Worm (Caenorhabditis elegans): ENCODE measurements around the gene srbc-5.

The srbc-5 gene

ce11 chrV:3260075-3260474, at the start of gene srbc-5:
srbc-5 (plus strand) TSS chrV:3260375.
- no peak for TF ChIP-seq unc-120 (tag; optimal IDR thresholded peaks at IDR 0.05; ENCODE audit: poor library complexity, severe bottlenecking)
- no peak for TF ChIP-seq hlh-1 (tag; optimal IDR thresholded peaks at IDR 0.05)
- TF ChIP-seq lsy-2 (tag; optimal IDR thresholded peaks at IDR 0.05), result no peak
- TF ChIP-seq tbx-8 (GFP tag; optimal IDR thresholded peaks at IDR 0.05), result no peak
- no peak for TF ChIP-seq lin-32 (GFP tag; optimal IDR thresholded peaks at IDR 0.05)

- TF ChIP-seq tbx-8 (GFP tag; optimal IDR thresholded peaks at IDR 0.05), result no peak
- no peak for TF ChIP-seq M03D4.4 (tag; optimal IDR thresholded peaks at IDR 0.05)
- TF ChIP-seq lin-13 (tag; optimal IDR thresholded peaks at IDR 0.05), result no peak
- no peak for TF ChIP-seq ceh-39 (tag; optimal IDR thresholded peaks at IDR 0.05)
- no peak for TF ChIP-seq elt-1 (tag; optimal IDR thresholded peaks at IDR 0.05; ENCODE audit: borderline replicate concordance, insufficient read depth)
Observed at ce11 chrV:3218604-3219003, 41.6 kb upstream of the srbc-5 start.

- no peak for TF ChIP-seq hlh-1 (tag; optimal IDR thresholded peaks at IDR 0.05)
- TF ChIP-seq sem-2 (GFP tag; optimal IDR thresholded peaks at IDR 0.05), result no peak
- no peak for TF ChIP-seq bed-3 (GFP tag; optimal IDR thresholded peaks at IDR 0.05)
- no peak for TF ChIP-seq M03D4.4 (tag; optimal IDR thresholded peaks at IDR 0.05)
- TF ChIP-seq elt-3 (tag; optimal IDR thresholded peaks at IDR 0.05), result no peak
- no peak for TF ChIP-seq pha-4 (tag; optimal IDR thresholded peaks at IDR 0.05)
- no peak for TF ChIP-seq unc-62 (GFP tag; optimal IDR thresholded peaks at IDR 0.05)
- TF ChIP-seq mab-5 (tag; optimal IDR thresholded peaks at IDR 0.05), result no peak
- no peak for TF ChIP-seq tbx-8 (GFP tag; optimal IDR thresholded peaks at IDR 0.05)
- TF ChIP-seq mls-2 (tag; optimal IDR thresholded peaks at IDR 0.05), result no peak
- TF ChIP-seq ces-1 (GFP tag; optimal IDR thresholded peaks at IDR 0.05), result no peak
- no peak for TF ChIP-seq nhr-12 (tag; optimal IDR thresholded peaks at IDR 0.05)
Observed at ce11 chrV:3227373-3227772, 32.8 kb upstream of the srbc-5 start, which contains the start of gene K08D9.2. K08D9.2 (plus strand) TSS chrV:3227673.

- TF ChIP-seq mls-2 (tag; optimal IDR thresholded peaks at IDR 0.05), result no peak
- no peak for TF ChIP-seq mep-1 (tag; optimal IDR thresholded peaks at IDR 0.05)
- TF ChIP-seq drap-1 (GFP tag; optimal IDR thresholded peaks at IDR 0.05), result no peak
- no peak for TF ChIP-seq lin-32 (GFP tag; optimal IDR thresholded peaks at IDR 0.05)
- no peak for TF ChIP-seq flh-1 (GFP tag; optimal IDR thresholded peaks at IDR 0.05)
- no peak for TF ChIP-seq M03D4.4 (tag; optimal IDR thresholded peaks at IDR 0.05)
- no peak for TF ChIP-seq elt-3 (tag; optimal IDR thresholded peaks at IDR 0.05)
- no peak for TF ChIP-seq pha-4 (tag; optimal IDR thresholded peaks at IDR 0.05)
Observed at ce11 chrV:3230150-3230549, 30.0 kb upstream of the srbc-5 start.

- TF ChIP-seq elt-1 (tag; optimal IDR thresholded peaks at IDR 0.05; ENCODE audit: borderline replicate concordance, insufficient read depth) (no peak), nhr-2 (tag; optimal IDR thresholded peaks at IDR 0.05) (no peak), bed-3 (GFP tag; optimal IDR thresholded peaks at IDR 0.05) (no peak)
Observed at ce11 chrV:3230597-3230996, 29.6 kb upstream of the srbc-5 start, which contains the start of gene K08D9.10. K08D9.10 (plus strand) TSS chrV:3230897.

ce11 chrV:3234887-3235286, 25.3 kb upstream of the srbc-5 start, which contains the start of gene K08D9.6:
K08D9.6 (minus strand) TSS chrV:3234987.
- TF ChIP-seq drap-1 (GFP tag; optimal IDR thresholded peaks at IDR 0.05) (no peak), ztf-11 (tag; optimal IDR thresholded peaks at IDR 0.05) (no peak), lin-32 (GFP tag; optimal IDR thresholded peaks at IDR 0.05) (no peak), unc-62 (GFP tag; optimal IDR thresholded peaks at IDR 0.05) (no peak), mep-1 (tag; optimal IDR thresholded peaks at IDR 0.05) (no peak), flh-1 (GFP tag; optimal IDR thresholded peaks at IDR 0.05) (no peak), nhr-28 (tag; optimal IDR thresholded peaks at IDR 0.05) (no peak), lin-13 (tag; optimal IDR thresholded peaks at IDR 0.05) (no peak), elt-3 (tag; optimal IDR thresholded peaks at IDR 0.05) (no peak), nhr-2 (tag; optimal IDR thresholded peaks at IDR 0.05) (no peak), snpc-4 (tag; optimal IDR thresholded peaks at IDR 0.05) (no peak), pha-4 (tag; optimal IDR thresholded peaks at IDR 0.05) (no peak), ces-1 (GFP tag; optimal IDR thresholded peaks at IDR 0.05) (no peak), hlh-1 (tag; optimal IDR thresholded peaks at IDR 0.05) (no peak), mls-2 (tag; optimal IDR thresholded peaks at IDR 0.05) (no peak), tbx-8 (GFP tag; optimal IDR thresholded peaks at IDR 0.05) (no peak)

ce11 chrV:3236610-3237009, 23.6 kb upstream of the srbc-5 start, which contains the start of the genes K08D9.9 and str-16:
K08D9.9 (minus strand) TSS chrV:3236710.
str-16 (plus strand) TSS chrV:3236875.
- TF ChIP-seq unc-120 (tag; optimal IDR thresholded peaks at IDR 0.05; ENCODE audit: poor library complexity, severe bottlenecking) (no peak), nhr-28 (tag; optimal IDR thresholded peaks at IDR 0.05) (no peak), ceh-39 (tag; optimal IDR thresholded peaks at IDR 0.05) (no peak), cnd-1 (tag; optimal IDR thresholded peaks at IDR 0.05) (no peak), bed-3 (GFP tag; optimal IDR thresholded peaks at IDR 0.05) (no peak), M03D4.4 (tag; optimal IDR thresholded peaks at IDR 0.05) (no peak), lin-32 (GFP tag; optimal IDR thresholded peaks at IDR 0.05) (no peak), elt-1 (tag; optimal IDR thresholded peaks at IDR 0.05; ENCODE audit: borderline replicate concordance, insufficient read depth) (no peak), blmp-1 (tag; optimal IDR thresholded peaks at IDR 0.05) (no peak), sem-2 (GFP tag; optimal IDR thresholded peaks at IDR 0.05) (no peak), mep-1 (tag; optimal IDR thresholded peaks at IDR 0.05) (no peak), mab-5 (tag; optimal IDR thresholded peaks at IDR 0.05) (no peak), tbx-8 (GFP tag; optimal IDR thresholded peaks at IDR 0.05) (no peak), nhr-237 (tag; optimal IDR thresholded peaks at IDR 0.05) (no peak), nhr-76 (tag; optimal IDR thresholded peaks at IDR 0.05) (no peak), nhr-12 (tag; optimal IDR thresholded peaks at IDR 0.05) (no peak), nhr-2 (tag; optimal IDR thresholded peaks at IDR 0.05) (no peak), pha-4 (tag; optimal IDR thresholded peaks at IDR 0.05) (no peak), lin-13 (tag; optimal IDR thresholded peaks at IDR 0.05) (no peak), ceh-83 (GFP tag; optimal IDR thresholded peaks at IDR 0.05) (no peak)

Measured in whole organism, mixed stage, embryonic.